Fruit fly (Drosophila melanogaster) whole organism, embryonic: ENCODE data around the gene CG14667.
A peak's percentile ranks its signal among the peaks of the same experiment; 100 is the strongest.

Experiments
- CG10959 ChIP-seq: fragments of 200-800 bp; sonication (Bioruptor generic); IDR thresholded peaks from 2 replicates; pipeline ENCODE4 v1.3.6; 2022; ENCODE audit warnings: missing biosample characterization, missing genetic modification characterization
- CG11560 ChIP-seq: fragments of 200-800 bp; sonication (Bioruptor generic); IDR thresholded peaks from 3 replicates; pipeline ENCODE4 v1.3.6; 2022; ENCODE audit warnings: missing biosample characterization, missing genetic modification characterization
- CG11723 ChIP-seq: fragments of 200-800 bp; sonication (Bioruptor generic); optimal IDR thresholded peaks from 2 replicates; lab custom pipeline; 2017; ENCODE audit warnings: missing biosample characterization, mild to moderate bottlenecking, missing genetic modification characterization
- CG13287 ChIP-seq: fragments of 200-800 bp; sonication (Bioruptor generic); IDR thresholded peaks from 2 replicates; pipeline ENCODE4 v1.3.6; 2022; ENCODE audit warnings: missing biosample characterization, missing genetic modification characterization; ENCODE audit not compliant: partially characterized antibody
- CG13775 ChIP-seq: fragments of 200-800 bp; sonication (Bioruptor generic); optimal IDR thresholded peaks from 3 replicates; lab custom pipeline; 2017; ENCODE audit warnings: missing biosample characterization, mild to moderate bottlenecking, missing genetic modification characterization
- CG1529 ChIP-seq: fragments of 200-800 bp; sonication (Bioruptor generic); optimal IDR thresholded peaks from 3 replicates; lab custom pipeline; 2018; ENCODE audit warnings: missing biosample characterization, missing genetic modification characterization
- CG16779 ChIP-seq: fragments of 200-800 bp; sonication (Bioruptor generic); IDR thresholded peaks from 2 replicates; pipeline ENCODE4 v1.3.6; 2022; ENCODE audit warnings: missing biosample characterization, missing genetic modification characterization
- CG17186 ChIP-seq: fragments of 200-800 bp; sonication (Bioruptor generic); optimal IDR thresholded peaks from 3 replicates; lab custom pipeline; 2017; ENCODE audit warnings: missing biosample characterization, missing genetic modification reagents, missing genetic modification characterization
- CG17912 ChIP-seq: fragments of 200-800 bp; sonication (Bioruptor generic); optimal IDR thresholded peaks from 2 replicates; lab custom pipeline; 2018; ENCODE audit warnings: missing biosample characterization, mild to moderate bottlenecking, missing genetic modification characterization
- CG18262 ChIP-seq: fragments of 200-800 bp; optimal IDR thresholded peaks from 3 replicates; lab custom pipeline; 2019; ENCODE audit warnings: missing biosample characterization, mild to moderate bottlenecking, missing genetic modification characterization, moderate library complexity
- CG18476 ChIP-seq: fragments of 200-800 bp; sonication (Bioruptor generic); optimal IDR thresholded peaks from 2 replicates; lab custom pipeline; 2016; ENCODE audit warnings: missing biosample characterization, mild to moderate bottlenecking, missing genetic modification characterization
- CG2129 ChIP-seq: fragments of 200-800 bp; sonication (Bioruptor generic); IDR thresholded peaks from 2 replicates; pipeline ENCODE4 v1.3.6; 2022; ENCODE audit warnings: missing biosample characterization, missing genetic modification characterization; ENCODE audit not compliant: partially characterized antibody
- CG32772 ChIP-seq: fragments of 200-800 bp; sonication (Bioruptor generic); IDR thresholded peaks from 2 replicates; pipeline ENCODE4 v1.3.6; 2022; ENCODE audit warnings: missing biosample characterization, missing genetic modification characterization
- CG4617 ChIP-seq: fragments of 200-800 bp; sonication (Bioruptor generic); optimal IDR thresholded peaks from 3 replicates; lab custom pipeline; 2016; ENCODE audit warnings: missing biosample characterization, missing genetic modification characterization, borderline replicate concordance
- CG6254 ChIP-seq: fragments of 200-800 bp; sonication (Bioruptor generic); optimal IDR thresholded peaks from 3 replicates; lab custom pipeline; 2017; ENCODE audit warnings: mild to moderate bottlenecking, missing biosample characterization, missing genetic modification reagents, missing genetic modification characterization
- CG6683 ChIP-seq: fragments of 200-800 bp; sonication (Bioruptor generic); optimal IDR thresholded peaks from 2 replicates; lab custom pipeline; 2017; ENCODE audit warnings: missing biosample characterization, mild to moderate bottlenecking, missing genetic modification characterization, missing genetic modification reagents
- CG6813 ChIP-seq: fragments of 200-800 bp; sonication (Bioruptor generic); optimal IDR thresholded peaks from 2 replicates; lab custom pipeline; 2017; ENCODE audit warnings: missing biosample characterization, missing genetic modification characterization, mild to moderate bottlenecking, moderate library complexity, missing genetic modification reagents
- CG7357 ChIP-seq: fragments of 200-800 bp; sonication (Bioruptor generic); IDR thresholded peaks from 3 replicates; pipeline ENCODE4 v1.3.6; 2022; ENCODE audit warnings: missing biosample characterization, missing genetic modification characterization
- CG7786 ChIP-seq: fragments of 200-800 bp; sonication (Bioruptor generic); optimal IDR thresholded peaks from 2 replicates; lab custom pipeline; 2016; ENCODE audit warnings: missing biosample characterization, missing genetic modification characterization
- CG8089 ChIP-seq: fragments of 200-800 bp; sonication (Bioruptor generic); optimal IDR thresholded peaks from 3 replicates; lab custom pipeline; 2016; ENCODE audit warnings: missing biosample characterization, missing genetic modification characterization
- D19A ChIP-seq: fragments of 200-800 bp; optimal IDR thresholded peaks from 3 replicates; lab custom pipeline; 2019; ENCODE audit warnings: missing biosample characterization, mild to moderate bottlenecking, missing genetic modification characterization, moderate library complexity
- Drgx ChIP-seq: fragments of 200-800 bp; sonication (Bioruptor generic); IDR thresholded peaks from 2 replicates; pipeline ENCODE4 v1.3.6; 2022; ENCODE audit warnings: missing biosample characterization, missing genetic modification characterization
- GATAe ChIP-seq: fragments of 200-800 bp; sonication (Bioruptor generic); conservative IDR thresholded peaks from 2 replicates; pipeline ENCODE4 v1.3.6; 2022; ENCODE audit warnings: missing biosample characterization, missing genetic modification characterization
- HLHmδ ChIP-seq: fragments of 200-800 bp; sonication (Bioruptor generic); optimal IDR thresholded peaks from 2 replicates; lab custom pipeline; 2018; ENCODE audit warnings: missing biosample characterization, mild to moderate bottlenecking, missing genetic modification characterization, moderate library complexity
- Ptx1 ChIP-seq: fragments of 200-800 bp; sonication (Bioruptor generic); IDR thresholded peaks from 2 replicates; pipeline ENCODE4 v1.3.6; 2022; ENCODE audit warnings: missing biosample characterization, missing genetic modification characterization
- Ravus ChIP-seq: fragments of 200-800 bp; sonication (Bioruptor generic); IDR thresholded peaks from 2 replicates; pipeline ENCODE4 v1.3.6; 2022; ENCODE audit warnings: missing biosample characterization, missing genetic modification characterization
- ase ChIP-seq: fragments of 200-800 bp; sonication (Bioruptor generic); IDR thresholded peaks from 3 replicates; pipeline ENCODE4 v1.3.6; 2022; ENCODE audit warnings: missing biosample characterization, missing genetic modification characterization
- chm ChIP-seq: fragments of 200-800 bp; sonication (Bioruptor generic); IDR thresholded peaks from 2 replicates; pipeline ENCODE4 v1.3.6; 2022; ENCODE audit warnings: missing biosample characterization, missing genetic modification characterization
- ci ChIP-seq: fragments of 200-800 bp; sonication (Bioruptor generic); IDR thresholded peaks from 3 replicates; pipeline ENCODE4 v1.3.6; 2022; ENCODE audit warnings: missing biosample characterization, missing genetic modification characterization
- corto ChIP-seq: fragments of 200-800 bp; sonication (Bioruptor generic); optimal IDR thresholded peaks from 2 replicates; lab custom pipeline; 2016; ENCODE audit warnings: missing biosample characterization, mild to moderate bottlenecking, missing genetic modification characterization, moderate library complexity
- crc ChIP-seq: fragments of 200-800 bp; sonication (Bioruptor generic); optimal IDR thresholded peaks from 2 replicates; lab custom pipeline; 2016; ENCODE audit warnings: missing biosample characterization, missing genetic modification characterization
- croc ChIP-seq: fragments of 200-800 bp; sonication (Bioruptor generic); conservative IDR thresholded peaks from 3 replicates; pipeline ENCODE4 v1.3.6; 2022; ENCODE audit warnings: missing biosample characterization, missing genetic modification characterization
- crp ChIP-seq, 2 experiments: fragments of 200-800 bp; sonication (Bioruptor generic); optimal IDR thresholded peaks; 2 replicates in 1 of 2; 3 replicates in 1 of 2; lab custom pipeline; 2017; ENCODE audit warnings: missing biosample characterization in 2 of 2, missing genetic modification characterization in 2 of 2, mild to moderate bottlenecking in 1 of 2, moderate library complexity in 1 of 2
- dmrt11E ChIP-seq: fragments of 200-800 bp; sonication (Bioruptor generic); optimal IDR thresholded peaks from 3 replicates; lab custom pipeline; 2018; ENCODE audit warnings: missing biosample characterization, mild to moderate bottlenecking, missing genetic modification characterization, moderate library complexity
- en ChIP-seq: fragments of 200-800 bp; sonication (Bioruptor generic); optimal IDR thresholded peaks from 2 replicates; lab custom pipeline; 2016; ENCODE audit warnings: missing biosample characterization, missing genetic modification characterization
- fru ChIP-seq: fragments of >200 bp; optimal IDR thresholded peaks from 2 replicates; lab custom pipeline; 2017
- inv ChIP-seq: fragments of 200-800 bp; sonication (Bioruptor generic); IDR thresholded peaks from 2 replicates; pipeline ENCODE4 v1.3.6; 2022; ENCODE audit warnings: missing biosample characterization, missing genetic modification characterization; ENCODE audit not compliant: partially characterized antibody
- jing ChIP-seq: fragments of 200-800 bp; sonication (Bioruptor generic); optimal IDR thresholded peaks from 2 replicates; lab custom pipeline; 2018; ENCODE audit warnings: missing biosample characterization, mild to moderate bottlenecking, missing genetic modification characterization
- lbe ChIP-seq: fragments of 200-800 bp; sonication (Bioruptor generic); optimal IDR thresholded peaks from 2 replicates; lab custom pipeline; 2016; ENCODE audit warnings: missing biosample characterization, mild to moderate bottlenecking, missing genetic modification characterization
- lilli ChIP-seq: fragments of 200-800 bp; sonication (Bioruptor generic); optimal IDR thresholded peaks from 3 replicates; lab custom pipeline; 2016; ENCODE audit warnings: missing biosample characterization, missing genetic modification characterization
- lmd ChIP-seq: fragments of 200-800 bp; sonication (Bioruptor generic); IDR thresholded peaks from 2 replicates; pipeline ENCODE4 v1.3.6; 2022; ENCODE audit warnings: missing biosample characterization, missing genetic modification characterization
- mam ChIP-seq: fragments of 200-800 bp; sonication (Bioruptor generic); optimal IDR thresholded peaks from 3 replicates; lab custom pipeline; 2016; ENCODE audit warnings: missing biosample characterization, missing genetic modification characterization
- nerfin-1 ChIP-seq: fragments of 200-800 bp; sonication (Bioruptor generic); optimal IDR thresholded peaks from 3 replicates; lab custom pipeline; 2019; ENCODE audit warnings: missing biosample characterization, mild to moderate bottlenecking, missing genetic modification characterization, moderate library complexity
- ro ChIP-seq: fragments of 200-800 bp; sonication (Bioruptor generic); IDR thresholded peaks from 2 replicates; pipeline ENCODE4 v1.3.6; 2022; ENCODE audit warnings: missing biosample characterization, missing genetic modification characterization
- sim ChIP-seq: fragments of 200-800 bp; sonication (Bioruptor generic); IDR thresholded peaks from 2 replicates; pipeline ENCODE4 v1.3.6; 2022; ENCODE audit warnings: missing biosample characterization, missing genetic modification characterization
- ssp ChIP-seq: fragments of 200-800 bp; sonication (Bioruptor generic); IDR thresholded peaks from 2 replicates; pipeline ENCODE4 v1.3.6; 2022; ENCODE audit warnings: missing biosample characterization, missing genetic modification characterization
- toy ChIP-seq: fragments of 200-800 bp; sonication (Bioruptor generic); IDR thresholded peaks from 2 replicates; pipeline ENCODE4 v1.3.6; 2022; ENCODE audit warnings: missing biosample characterization, missing genetic modification characterization
- trem ChIP-seq: fragments of 200-800 bp; optimal IDR thresholded peaks from 3 replicates; lab custom pipeline; 2019; ENCODE audit warnings: missing biosample characterization, mild to moderate bottlenecking, missing genetic modification characterization, moderate library complexity
- wor ChIP-seq: fragments of 200-800 bp; sonication (Bioruptor generic); IDR thresholded peaks from 2 replicates; pipeline ENCODE4 v1.3.6; 2022; ENCODE audit warnings: missing biosample characterization, missing genetic modification characterization
- zen ChIP-seq: fragments of 200-800 bp; sonication (Bioruptor generic); optimal IDR thresholded peaks from 3 replicates; lab custom pipeline; 2018; ENCODE audit warnings: missing biosample characterization, mild to moderate bottlenecking, missing genetic modification characterization, moderate library complexity

Gene CG14667

dm6 chr3R:5368170-5368781 lies 6.5 kb upstream of the CG14667 start, which contains the start of gene Cerk (continued):
- TF ChIP-seq wor (GFP tag; lab: Robert Waterston, UW) (no peak), CG10959 (GFP tag; lab: Robert Waterston, UW) (no peak), zen (peak; percentile 0), CG11560 (peak; percentile 8; the same call in 1 of the 3 replicates), inv (GFP tag; lab: Robert Waterston, UW) (peak; percentile 42; the same call in 1 of the 2 replicates), mam (GFP tag; lab: Kevin White, UChicago) (peak; percentile 67), crp (GFP tag; optimal IDR thresholded peaks at IDR 0.05; lab: Kevin White, UChicago) (peak in 1 of 2 experiments; percentile 45), D19A (tag; lab: Kevin White, UChicago) (no peak), CG17186 (GFP tag; lab: Kevin White, UChicago) (peak; percentile 66), fru (lab: Kevin White, UChicago) (no peak), CG7786 (peak; percentile 20), ssp (GFP tag; lab: Robert Waterston, UW) (peak; percentile 81), jing (GFP tag; lab: Kevin White, UChicago) (no peak), ci (GFP tag; lab: Robert Waterston, UW) (peak; percentile 81), CG17912 (GFP tag; lab: Kevin White, UChicago) (no peak), toy (GFP tag; lab: Robert Waterston, UW) (no peak), CG18262 (tag; lab: Kevin White, UChicago) (no peak), en (GFP tag; lab: Kevin White, UChicago) (no peak), trem (tag; lab: Kevin White, UChicago) (peak; percentile 20), Ptx1 (GFP tag; lab: Robert Waterston, UW) (peak; percentile 32; the same call in 1 of the 2 replicates), CG6813 (GFP tag; lab: Kevin White, UChicago) (no peak), CG13775 (no peak), CG1529 (GFP tag; lab: Kevin White, UChicago) (no peak), crc (GFP tag; lab: Kevin White, UChicago) (no peak), sim (no peak), CG6683 (GFP tag; lab: Kevin White, UChicago) (no peak), CG4617 (GFP tag; lab: Kevin White, UChicago) (peak; percentile 45), lilli (GFP tag; lab: Kevin White, UChicago) (peak; percentile 50), chm (GFP tag; lab: Robert Waterston, UW) (peak; percentile 80), lmd (GFP tag; lab: Robert Waterston, UW) (peak; percentile 48; the same call in 1 of the 2 replicates), CG11723 (GFP tag; lab: Kevin White, UChicago) (no peak), CG2129 (GFP tag; lab: Robert Waterston, UW) (no peak), GATAe (GFP tag; lab: Robert Waterston, UW) (no peak), ro (GFP tag; lab: Robert Waterston, UW) (no peak), CG18476 (no peak), lbe (no peak), dmrt11E (tag; lab: Kevin White, UChicago) (no peak), CG32772 (GFP tag; lab: Robert Waterston, UW) (no peak), nerfin-1 (no peak), corto (GFP tag; lab: Kevin White, UChicago) (no peak), CG8089 (GFP tag; lab: Kevin White, UChicago) (no peak), HLHmδ (peak; percentile 67), Ravus (GFP tag; lab: Robert Waterston, UW) (no peak), CG16779 (GFP tag; lab: Robert Waterston, UW) (no peak), croc (GFP tag; lab: Robert Waterston, UW) (no peak), Drgx (GFP tag; lab: Robert Waterston, UW) (no peak; the same call in 1 of the 2 replicates), ase (GFP tag; lab: Robert Waterston, UW) (no peak), CG6254 (GFP tag; lab: Kevin White, UChicago) (no peak), CG13287 (peak; percentile 76), CG7357 (GFP tag; lab: Robert Waterston, UW) (0 out of 3 replicates have a peak, but pooled peaks have one; percentile 22)
